Worm (Caenorhabditis elegans) whole organism, mixed stage, embryonic: Measurements from ENCODE around the gene ttc-36.

Source experiments
- blmp-1 ChIP-seq: fragments of 150-350 bp; optimal IDR thresholded peaks from 2 replicates; lab custom pipeline; 2014; ENCODE audit warnings: missing biosample characterization, missing genetic modification characterization
- ceh-43 ChIP-seq: fragments of 200-800 bp; sonication (Bioruptor generic); optimal IDR thresholded peaks from 2 replicates; lab custom pipeline; 2018; ENCODE audit warnings: mild to moderate bottlenecking, missing genetic modification characterization, moderate library complexity, missing compliant biosample characterization
- lin-13 ChIP-seq: fragments of 150-350 bp; optimal IDR thresholded peaks from 2 replicates; lab custom pipeline; 2014; ENCODE audit warnings: missing biosample characterization, missing genetic modification characterization
- mab-5 ChIP-seq: fragments of 150-350 bp; optimal IDR thresholded peaks from 2 replicates; lab custom pipeline; 2014; ENCODE audit warnings: missing biosample characterization, missing genetic modification characterization
- mep-1 ChIP-seq: fragments of 150-350 bp; optimal IDR thresholded peaks from 2 replicates; lab custom pipeline; 2017; ENCODE audit warnings: missing biosample characterization, missing genetic modification reagents, missing genetic modification characterization, inconsistent platforms
- nhr-76 ChIP-seq: sonication (generic microtip); optimal IDR thresholded peaks from 2 replicates; lab custom pipeline; 2017; ENCODE audit warnings: missing biosample characterization, missing genetic modification characterization

DNA sequence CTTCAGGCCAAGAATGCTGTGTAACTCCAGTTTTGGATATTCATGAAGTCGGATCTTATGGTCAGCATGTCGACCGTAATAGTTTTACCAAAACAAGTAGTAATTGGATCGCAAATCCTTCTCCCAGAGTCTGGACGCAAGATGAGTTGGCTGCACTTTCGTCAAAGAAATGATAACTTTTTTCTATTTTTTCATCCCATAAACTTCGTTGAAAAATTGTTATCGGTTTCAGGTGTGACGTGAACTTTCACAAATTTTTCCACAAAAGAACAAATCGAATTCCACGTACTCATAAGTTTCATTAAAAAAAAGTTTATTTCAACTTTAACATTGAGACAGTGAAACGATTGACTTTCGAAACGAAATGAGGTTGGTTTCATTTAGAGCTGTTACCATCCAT is 22.1 kb upstream of the ttc-36 start, which contains the start of gene ZK892.5:
- no peak for TF ChIP-seq mep-1 (tag; lab: Kevin White, UChicago)
- no peak for TF ChIP-seq blmp-1 (tag; lab: Kevin White, UChicago)
- TF ChIP-seq lin-13: no peak
- TF ChIP-seq nhr-76 (tag; lab: Kevin White, UChicago): no peak
- TF ChIP-seq mab-5 (tag; lab: Kevin White, UChicago): no peak
- no peak for TF ChIP-seq ceh-43
